Fruit fly (Drosophila melanogaster) whole organism, pupa: ENCODE measurements around the gene Dbp73D.

Experiments
- CG10348 ChIP-seq: fragments of 200-800 bp; sonication (Bioruptor generic); IDR thresholded peaks from 2 replicates; pipeline ENCODE4 v1.3.6; 2022; ENCODE audit warnings: missing biosample characterization, missing genetic modification characterization
- CG12605 ChIP-seq: fragments of 200-800 bp; sonication (Bioruptor generic); IDR thresholded peaks from 2 replicates; pipeline ENCODE4 v1.3.6; 2022; ENCODE audit warnings: missing biosample characterization, missing genetic modification characterization
- CG13204 ChIP-seq: fragments of 200-800 bp; sonication (Bioruptor generic); optimal IDR thresholded peaks from 2 replicates; lab custom pipeline; 2018; ENCODE audit warnings: missing biosample characterization, mild to moderate bottlenecking, missing genetic modification characterization, moderate library complexity
- CG14655 ChIP-seq: fragments of 200-800 bp; sonication (Bioruptor generic); optimal IDR thresholded peaks from 3 replicates; lab custom pipeline; 2017; ENCODE audit warnings: mild to moderate bottlenecking, missing biosample characterization, missing genetic modification reagents, missing genetic modification characterization
- CG15710 ChIP-seq: fragments of 200-800 bp; sonication (Bioruptor generic); optimal IDR thresholded peaks from 2 replicates; lab custom pipeline; 2018; ENCODE audit warnings: missing biosample characterization, mild to moderate bottlenecking, missing genetic modification characterization, moderate library complexity
- CG17806 ChIP-seq: fragments of 200-800 bp; sonication (Bioruptor generic); optimal IDR thresholded peaks from 2 replicates; lab custom pipeline; 2018; ENCODE audit warnings: missing biosample characterization, mild to moderate bottlenecking, missing genetic modification characterization, moderate library complexity
- CG32121 ChIP-seq: fragments of 200-800 bp; sonication (Bioruptor generic); IDR thresholded peaks from 2 replicates; pipeline ENCODE4 v1.3.6; 2022; ENCODE audit warnings: missing biosample characterization, missing genetic modification characterization
- CG34367 ChIP-seq: fragments of 200-800 bp; sonication (Bioruptor generic); optimal IDR thresholded peaks from 2 replicates; lab custom pipeline; 2018; ENCODE audit warnings: missing biosample characterization, mild to moderate bottlenecking, missing genetic modification characterization
- CG4496 ChIP-seq: fragments of 200-800 bp; sonication (Bioruptor generic); IDR thresholded peaks from 3 replicates; pipeline ENCODE4 v1.3.6; 2022; ENCODE audit warnings: missing biosample characterization, missing genetic modification characterization
- CG8159 ChIP-seq: fragments of 200-800 bp; sonication (Bioruptor generic); optimal IDR thresholded peaks from 3 replicates; lab custom pipeline; 2018; ENCODE audit warnings: missing biosample characterization, mild to moderate bottlenecking, missing genetic modification characterization, moderate library complexity
- CG8301 ChIP-seq: fragments of 200-800 bp; sonication (Bioruptor generic); optimal IDR thresholded peaks from 2 replicates; lab custom pipeline; 2018; ENCODE audit warnings: missing biosample characterization, mild to moderate bottlenecking, missing genetic modification characterization
- CG9948 ChIP-seq: fragments of 200-800 bp; sonication (Bioruptor generic); optimal IDR thresholded peaks from 2 replicates; lab custom pipeline; 2018; ENCODE audit warnings: missing biosample characterization, mild to moderate bottlenecking, missing genetic modification characterization, moderate library complexity
- D1 ChIP-seq: fragments of 200-800 bp; sonication (Bioruptor generic); optimal IDR thresholded peaks from 2 replicates; lab custom pipeline; 2018; ENCODE audit warnings: missing biosample characterization, mild to moderate bottlenecking, missing genetic modification characterization, moderate library complexity
- EcR ChIP-seq: fragments of 200-800 bp; sonication (Bioruptor generic); optimal IDR thresholded peaks from 3 replicates; lab custom pipeline; 2019; ENCODE audit warnings: missing biosample characterization, missing genetic modification characterization, mild to moderate bottlenecking, moderate library complexity, missing genetic modification reagents
- Ets98B ChIP-seq: fragments of 200-800 bp; sonication (Bioruptor generic); IDR thresholded peaks from 2 replicates; pipeline ENCODE4 v1.3.6; 2022; ENCODE audit warnings: missing biosample characterization, missing genetic modification characterization
- Pif1A ChIP-seq: fragments of 200-800 bp; sonication (Bioruptor generic); optimal IDR thresholded peaks from 3 replicates; lab custom pipeline; 2016; ENCODE audit warnings: missing biosample characterization, missing genetic modification characterization
- Pif1B ChIP-seq: fragments of 200-800 bp; sonication (Bioruptor generic); optimal IDR thresholded peaks from 3 replicates; lab custom pipeline; 2016; ENCODE audit warnings: missing biosample characterization, missing genetic modification characterization
- Snoo ChIP-seq: fragments of 200-800 bp; sonication (Bioruptor generic); optimal IDR thresholded peaks from 3 replicates; lab custom pipeline; 2017; ENCODE audit warnings: missing biosample characterization, mild to moderate bottlenecking, missing genetic modification characterization, inconsistent platforms
- fd96Ca ChIP-seq: fragments of 200-800 bp; sonication (Bioruptor generic); IDR thresholded peaks from 3 replicates; pipeline ENCODE4 v1.3.6; 2022; ENCODE audit warnings: missing biosample characterization, missing genetic modification characterization
- gl ChIP-seq: fragments of 200-800 bp; sonication (Bioruptor generic); optimal IDR thresholded peaks from 2 replicates; lab custom pipeline; 2018; ENCODE audit warnings: missing biosample characterization, mild to moderate bottlenecking, missing genetic modification characterization
- rn ChIP-seq: fragments of 200-800 bp; sonication (Bioruptor generic); IDR thresholded peaks from 2 replicates; pipeline ENCODE4 v1.3.6; 2022; ENCODE audit warnings: missing biosample characterization, missing genetic modification characterization

Dbp73D gene

DNA sequence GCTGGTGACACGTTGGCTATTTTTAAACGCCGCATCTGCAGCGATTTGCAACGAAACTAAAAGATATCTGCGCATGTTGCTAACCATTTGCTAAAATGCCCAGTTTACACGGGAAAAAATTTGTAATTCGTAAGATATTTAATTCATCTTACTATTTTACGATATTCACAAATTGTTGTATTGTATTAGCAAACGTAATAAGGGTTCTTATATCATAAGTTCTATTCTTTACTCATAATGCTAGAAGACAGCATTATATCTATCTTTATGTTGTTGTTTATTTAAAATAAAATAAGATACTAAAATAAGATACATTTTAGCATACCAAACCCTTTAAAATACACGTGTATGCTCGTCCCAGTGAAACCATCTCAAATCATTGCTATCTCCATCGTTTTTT is 28.9 kb upstream of the Dbp73D start:
- peak; percentile 62 for TF ChIP-seq CG14655 (GFP tag; lab: Kevin White, UChicago)
- TF ChIP-seq Pif1B (GFP tag; lab: Kevin White, UChicago) = no peak
- TF ChIP-seq CG4496 (GFP tag; lab: Robert Waterston, UW) = 0 out of 3 replicates have a peak, but pooled peaks have one; percentile 24
- peak; percentile 28; the same call in 1 of the 2 replicates for TF ChIP-seq CG12605 (GFP tag; lab: Robert Waterston, UW)
- TF ChIP-seq CG10348 (GFP tag; lab: Robert Waterston, UW) = no peak
- peak; percentile 43 for TF ChIP-seq CG17806 (tag; lab: Kevin White, UChicago)
- TF ChIP-seq CG32121 (GFP tag; lab: Robert Waterston, UW) = no peak
- no peak for TF ChIP-seq D1 (tag; lab: Kevin White, UChicago)
- TF ChIP-seq Ets98B (GFP tag; lab: Robert Waterston, UW) = 0 out of 2 replicates have a peak, but pooled peaks have one; percentile 6
- TF ChIP-seq EcR (GFP tag; lab: Kevin White, UChicago) = no peak
- peak; percentile 60 for TF ChIP-seq CG9948 (tag; lab: Kevin White, UChicago)
- peak; percentile 65 for TF ChIP-seq CG8159 (tag; lab: Kevin White, UChicago)
- no peak for TF ChIP-seq Pif1A (GFP tag; lab: Kevin White, UChicago)
- peak; percentile 27 for TF ChIP-seq CG8301 (tag; lab: Kevin White, UChicago)
- TF ChIP-seq CG34367 (tag; lab: Kevin White, UChicago) = peak; percentile 34
- no peak for TF ChIP-seq gl
- TF ChIP-seq fd96Ca (GFP tag; lab: Robert Waterston, UW) = no peak
- TF ChIP-seq rn = no peak
- TF ChIP-seq CG15710 (tag; lab: Kevin White, UChicago) = peak; percentile 54
- TF ChIP-seq Snoo (tag; lab: Kevin White, UChicago) = no peak
- TF ChIP-seq CG13204 (GFP tag; lab: Kevin White, UChicago) = no peak

dm6 chr3L:16758504-16759109 is 28.0 kb upstream of the Dbp73D start:
- TF ChIP-seq CG14655 (GFP tag; lab: Kevin White, UChicago) = peak; percentile 91
- peak; percentile 80 for TF ChIP-seq CG9948 (tag; lab: Kevin White, UChicago)
- peak; percentile 87 for TF ChIP-seq CG17806 (tag; lab: Kevin White, UChicago)
- peak; percentile 65 for TF ChIP-seq D1 (tag; lab: Kevin White, UChicago)
- TF ChIP-seq EcR (GFP tag; lab: Kevin White, UChicago) = peak; percentile 34
- peak; percentile 79 for TF ChIP-seq CG34367 (tag; lab: Kevin White, UChicago)
- peak; percentile 89 for TF ChIP-seq Pif1B (GFP tag; lab: Kevin White, UChicago)
- peak; percentile 87 for TF ChIP-seq fd96Ca (GFP tag; lab: Robert Waterston, UW)
- TF ChIP-seq CG10348 (GFP tag; lab: Robert Waterston, UW) = no peak
- TF ChIP-seq CG12605 (GFP tag; lab: Robert Waterston, UW) = peak; percentile 84
- TF ChIP-seq rn = peak; percentile 71
- TF ChIP-seq Snoo (tag; lab: Kevin White, UChicago) = peak; percentile 75
- peak; percentile 85 for TF ChIP-seq CG15710 (tag; lab: Kevin White, UChicago)
- peak; percentile 80 for TF ChIP-seq CG32121 (GFP tag; lab: Robert Waterston, UW)
- TF ChIP-seq CG8159 (tag; lab: Kevin White, UChicago) = peak; percentile 84
- peak; percentile 87 for TF ChIP-seq CG4496 (GFP tag; lab: Robert Waterston, UW)
- TF ChIP-seq Pif1A (GFP tag; lab: Kevin White, UChicago) = peak; percentile 92
- TF ChIP-seq CG13204 (GFP tag; lab: Kevin White, UChicago) = peak; percentile 81
- peak; percentile 88 for TF ChIP-seq Ets98B (GFP tag; lab: Robert Waterston, UW)
- TF ChIP-seq gl = peak; percentile 82
- TF ChIP-seq CG8301 (tag; lab: Kevin White, UChicago) = peak; percentile 91
- TF ChIP-seq, all 21 proteins: peak for 20

dm6 chr3L:16755189-16755588 is 24.6 kb upstream of the Dbp73D start, which contains the start of gene CG42852:
CG42852 (plus strand) TSS chr3L:16755489.
- TF ChIP-seq CG15710 (tag; lab: Kevin White, UChicago) (no peak), CG8159 (tag; lab: Kevin White, UChicago) (no peak), CG12605 (GFP tag; lab: Robert Waterston, UW) (no peak), D1 (tag; lab: Kevin White, UChicago) (no peak), rn (no peak), CG4496 (GFP tag; lab: Robert Waterston, UW) (no peak), Snoo (tag; lab: Kevin White, UChicago) (no peak)
- TF ChIP-seq, all 21 proteins: peak for 0

dm6 chr3L:16752402-16753096 is 21.9 kb upstream of the Dbp73D start:
- TF ChIP-seq CG34367 (tag; lab: Kevin White, UChicago) (peak; percentile 69), Pif1B (GFP tag; lab: Kevin White, UChicago) (peak; percentile 64), CG14655 (GFP tag; lab: Kevin White, UChicago) (peak; percentile 89), CG8301 (tag; lab: Kevin White, UChicago) (peak; percentile 90), CG15710 (tag; lab: Kevin White, UChicago) (peak; percentile 63), fd96Ca (GFP tag; lab: Robert Waterston, UW) (peak; percentile 73), CG32121 (GFP tag; lab: Robert Waterston, UW) (peak; percentile 60), CG8159 (tag; lab: Kevin White, UChicago) (peak; percentile 68), Ets98B (GFP tag; lab: Robert Waterston, UW) (peak; percentile 78), D1 (tag; lab: Kevin White, UChicago) (peak; percentile 19), EcR (GFP tag; lab: Kevin White, UChicago) (peak; percentile 86), Snoo (tag; lab: Kevin White, UChicago) (peak; percentile 58), gl (peak; percentile 62), CG17806 (tag; lab: Kevin White, UChicago) (peak; percentile 75), Pif1A (GFP tag; lab: Kevin White, UChicago) (peak; percentile 80), CG12605 (GFP tag; lab: Robert Waterston, UW) (peak; percentile 86), CG13204 (GFP tag; lab: Kevin White, UChicago) (no peak), CG9948 (tag; lab: Kevin White, UChicago) (peak; percentile 83), CG4496 (GFP tag; lab: Robert Waterston, UW) (peak; percentile 87), CG10348 (GFP tag; lab: Robert Waterston, UW) (no peak), rn (peak; percentile 49; the same call in 1 of the 2 replicates)
